Fruit fly (Drosophila melanogaster) whole organism: Measurements from ENCODE around the gene hid.

ENCODE experiments used
- CG8478 ChIP-seq: fragments of >200 bp; optimal IDR thresholded peaks from 2 replicates; lab custom pipeline; 2018; ENCODE audit warnings: inconsistent platforms
- Dll ChIP-seq: fragments of >200 bp; optimal IDR thresholded peaks from 2 replicates; lab custom pipeline; 2017
- EcR ChIP-seq, 2 experiments: fragments of >200 bp; optimal IDR thresholded peaks; 2 replicates each; lab custom pipeline; 2017; ENCODE audit warnings: missing biosample characterization in 2 of 2, missing genetic modification characterization in 2 of 2, missing genetic modification reagents in 2 of 2
- pan ChIP-seq: fragments of >200 bp; optimal IDR thresholded peaks from 2 replicates; lab custom pipeline; 2017
- psq ChIP-seq: fragments of >200 bp; optimal IDR thresholded peaks from 2 replicates; lab custom pipeline; 2017
- usp ChIP-seq: fragments of >200 bp; optimal IDR thresholded peaks from 2 replicates; lab custom pipeline; 2017; ENCODE audit warnings: missing biosample characterization, missing genetic modification characterization, mixed read lengths

hid gene

dm6 chr3L:18139184-18139629 is 46.2 kb downstream of the hid start, which contains the start of gene geko:
geko (plus strand) TSS chr3L:18139402.
- TF ChIP-seq psq (lab: Kevin White, UChicago) = no peak
- TF ChIP-seq Dll = no peak
- peak in 1 of 2 experiments; percentile 56 for TF ChIP-seq EcR (GFP tag; optimal IDR thresholded peaks at IDR 0.05; lab: Kevin White, UChicago)

DNA sequence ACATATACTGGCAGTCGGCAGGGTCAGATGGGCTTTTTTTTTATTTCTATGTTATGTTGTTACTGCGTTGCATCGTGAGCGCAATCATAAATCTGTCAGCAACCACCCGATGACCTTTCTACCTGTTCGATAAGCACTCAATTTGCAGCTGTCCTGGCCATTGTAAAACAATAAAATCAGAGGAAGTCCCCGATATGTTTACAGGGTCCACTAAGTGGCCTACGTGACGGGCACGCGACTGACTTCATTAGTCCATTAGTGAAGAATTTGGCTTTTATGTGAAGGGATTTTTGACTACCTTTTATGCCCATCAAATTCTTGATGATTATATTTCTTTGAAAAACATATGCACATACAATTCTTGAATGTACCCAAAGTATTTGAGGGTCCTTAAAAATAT is 47.2 kb downstream of the hid start:
- no peak for TF ChIP-seq pan (lab: Kevin White, UChicago)
- TF ChIP-seq usp (GFP tag; lab: Kevin White, UChicago) = no peak
- TF ChIP-seq EcR (GFP tag; optimal IDR thresholded peaks at IDR 0.05; lab: Kevin White, UChicago) = no peak
- TF ChIP-seq Dll = no peak
- TF ChIP-seq CG8478 (lab: Kevin White, UChicago) = no peak
- TF ChIP-seq psq (lab: Kevin White, UChicago) = no peak

- no peak for TF ChIP-seq EcR (GFP tag; optimal IDR thresholded peaks at IDR 0.05; lab: Kevin White, UChicago)
- TF ChIP-seq CG8478 (lab: Kevin White, UChicago) = no peak
- TF ChIP-seq psq (lab: Kevin White, UChicago) = no peak
- no peak for TF ChIP-seq usp (GFP tag; lab: Kevin White, UChicago)
- no peak for TF ChIP-seq pan (lab: Kevin White, UChicago)
- no peak for TF ChIP-seq Dll
Observed at dm6 chr3L:18137197-18137596, 48.2 kb downstream of the hid start.

DNA sequence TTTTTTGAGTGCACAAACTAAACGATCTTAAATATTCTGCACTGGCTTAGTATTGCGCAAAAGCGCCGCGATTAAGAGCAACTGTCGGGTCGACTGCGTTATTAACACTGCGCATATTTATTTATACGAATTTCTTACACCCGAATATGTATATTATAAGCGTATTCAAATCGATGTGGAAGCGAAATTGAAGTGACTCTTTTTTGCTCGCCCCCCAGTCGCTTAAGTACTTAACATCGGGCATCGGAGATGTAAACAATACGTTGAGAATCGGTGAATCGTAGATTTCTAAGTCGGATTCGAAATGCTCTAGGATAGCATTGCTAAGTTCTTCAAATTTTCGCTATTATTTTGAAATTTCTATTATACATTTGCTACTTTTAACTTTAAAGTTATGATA is 52.9 kb downstream of the hid start, which contains the start of gene Cyp312a1:
Cyp312a1 (minus strand) TSS at position 101 of the 400 bp plus-strand sequence.
- no peak for TF ChIP-seq CG8478 (lab: Kevin White, UChicago)
- TF ChIP-seq usp (GFP tag; lab: Kevin White, UChicago) = no peak
- TF ChIP-seq EcR (GFP tag; optimal IDR thresholded peaks at IDR 0.05; lab: Kevin White, UChicago) = no peak
- no peak for TF ChIP-seq psq (lab: Kevin White, UChicago)
- TF ChIP-seq Dll = no peak
- TF ChIP-seq pan (lab: Kevin White, UChicago) = no peak

DNA sequence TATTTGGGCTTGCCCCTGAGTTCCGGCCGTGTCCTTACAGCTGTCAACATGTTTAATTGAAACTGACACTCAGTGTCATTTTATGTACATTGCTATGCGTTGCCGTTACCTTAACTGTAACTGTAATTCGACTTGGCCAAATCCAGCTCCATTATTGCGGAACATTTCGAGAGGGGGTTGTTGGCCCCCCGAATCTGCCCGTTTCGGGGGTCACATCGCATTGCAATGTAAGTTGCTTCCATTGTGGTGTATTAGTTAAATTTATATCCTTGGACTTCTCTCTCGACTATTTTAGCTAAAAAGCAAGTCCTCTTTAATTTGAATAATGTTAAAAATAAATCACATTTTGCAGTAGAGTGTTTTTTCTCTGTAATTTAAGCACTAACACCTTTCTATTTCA is 61.3 kb downstream of the hid start:
- TF ChIP-seq pan (lab: Kevin White, UChicago) = no peak
- TF ChIP-seq CG8478 (lab: Kevin White, UChicago) = no peak
- no peak for TF ChIP-seq usp (GFP tag; lab: Kevin White, UChicago)
- no peak for TF ChIP-seq psq (lab: Kevin White, UChicago)
- no peak for TF ChIP-seq EcR (GFP tag; optimal IDR thresholded peaks at IDR 0.05; lab: Kevin White, UChicago)
- no peak for TF ChIP-seq Dll

DNA sequence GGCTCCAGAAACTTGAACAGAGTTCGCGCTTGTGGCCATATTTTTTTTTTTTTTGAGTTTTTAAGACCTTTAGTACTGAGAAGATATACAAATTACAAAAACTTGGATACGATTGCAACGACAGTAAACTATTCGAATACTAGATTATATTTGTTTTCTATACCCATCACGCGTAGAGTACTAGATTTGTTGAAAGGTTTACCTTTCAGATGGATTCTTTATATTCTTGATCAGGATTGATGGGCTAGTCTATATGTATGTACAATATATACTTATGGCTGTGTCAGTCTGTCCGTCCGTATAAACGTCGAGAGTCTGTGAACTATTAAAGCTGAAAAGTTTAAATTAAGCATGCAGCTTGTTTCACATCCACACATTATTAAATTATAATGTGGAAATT is 63.6 kb downstream of the hid start, which contains the start of gene CG42853:
CG42853 (minus strand) TSS at position 101 of the 400 bp plus-strand sequence.
- TF ChIP-seq pan (lab: Kevin White, UChicago) (no peak), psq (lab: Kevin White, UChicago) (no peak), usp (GFP tag; lab: Kevin White, UChicago) (no peak), Dll (no peak), EcR (GFP tag; optimal IDR thresholded peaks at IDR 0.05; lab: Kevin White, UChicago) (no peak), CG8478 (lab: Kevin White, UChicago) (no peak)
